Worm (Caenorhabditis elegans): ENCODE results near the gene dib-1.

ce11 chrIV:2886655-2887054 lies 4.0 kb upstream of the dib-1 start, which contains the start of gene dml-1:
- TF ChIP-seq php-3 (GFP tag; IDR thresholded peaks at IDR 0.05) (no peak), pqm-1 (tag; optimal IDR thresholded peaks at IDR 0.05) (no peak), T20F7.1 (GFP tag; optimal IDR thresholded peaks at IDR 0.05) (no peak), pha-4 (GFP tag; IDR thresholded peaks at IDR 0.05) (no peak), pha-4 (tag; optimal IDR thresholded peaks at IDR 0.05) (no peak), lin-29 (GFP tag; IDR thresholded peaks at IDR 0.05) (no peak), nhr-76 (tag; optimal IDR thresholded peaks at IDR 0.05) (no peak), aha-1 (tag) (no peak)

All from whole organism, L4 larva.